Worm (Caenorhabditis elegans): ENCODE data around the gene Y39A3B.8.

- TF ChIP-seq flt-1 (GFP tag; IDR thresholded peaks at IDR 0.05) (no peak), med-1 (GFP tag; optimal IDR thresholded peaks at IDR 0.05; ENCODE audit: insufficient read depth) (no peak), tab-1 (GFP tag; IDR thresholded peaks at IDR 0.05) (no peak), ref-1 (GFP tag; conservative IDR thresholded peaks at IDR 0.05) (no peak), T22C8.4 (GFP tag; IDR thresholded peaks at IDR 0.05) (no peak), cog-1 (tag; optimal IDR thresholded peaks at IDR 0.05) (no peak), klf-2 (GFP tag; conservative IDR thresholded peaks at IDR 0.05) (no peak), ztf-23 (GFP tag; IDR thresholded peaks at IDR 0.05) (no peak), ztf-29 (GFP tag; IDR thresholded peaks at IDR 0.05) (no peak)
Observed at ce11 chrIII:1969802-1970201, 18.0 kb upstream of the Y39A3B.8 start, which contains the start of gene moa-1.
